Fruit fly (Drosophila melanogaster) whole organism, prepupa: ENCODE results near the gene PolD2.
A peak's percentile ranks its signal among the peaks of the same experiment; 100 is the strongest.

ENCODE experiments used
- CG10669 ChIP-seq: fragments of 200-800 bp; sonication (Bioruptor generic); optimal IDR thresholded peaks from 3 replicates; lab custom pipeline; 2018; ENCODE audit warnings: missing biosample characterization, mild to moderate bottlenecking, missing genetic modification characterization, moderate library complexity
- CG15336 ChIP-seq: fragments of 200-800 bp; sonication (Bioruptor generic); IDR thresholded peaks from 2 replicates; pipeline ENCODE4 v1.3.6; 2022; ENCODE audit warnings: missing biosample characterization, missing genetic modification characterization
- CG1621 ChIP-seq: fragments of 200-800 bp; sonication (Bioruptor generic); optimal IDR thresholded peaks from 3 replicates; lab custom pipeline; 2018; ENCODE audit warnings: missing biosample characterization, mild to moderate bottlenecking, missing genetic modification characterization
- CG16779 ChIP-seq: fragments of 200-800 bp; sonication (Bioruptor generic); optimal IDR thresholded peaks from 3 replicates; lab custom pipeline; 2017; ENCODE audit warnings: missing biosample characterization, mild to moderate bottlenecking, missing genetic modification characterization
- CG3032 ChIP-seq: fragments of 200-800 bp; optimal IDR thresholded peaks from 2 replicates; lab custom pipeline; 2019; ENCODE audit warnings: missing biosample characterization, mild to moderate bottlenecking, missing genetic modification characterization, moderate library complexity
- CG32006 ChIP-seq: fragments of 200-800 bp; sonication (Bioruptor generic); optimal IDR thresholded peaks from 3 replicates; lab custom pipeline; 2017; ENCODE audit warnings: missing biosample characterization, mild to moderate bottlenecking, missing genetic modification characterization
- CG3919 ChIP-seq: fragments of 200-800 bp; sonication (Bioruptor generic); optimal IDR thresholded peaks from 3 replicates; lab custom pipeline; 2016; ENCODE audit warnings: missing biosample characterization, missing genetic modification characterization
- CG6854 ChIP-seq: fragments of 200-800 bp; sonication (Bioruptor generic); optimal IDR thresholded peaks from 2 replicates; lab custom pipeline; 2017; ENCODE audit warnings: missing biosample characterization, mild to moderate bottlenecking, missing genetic modification characterization
- CG8319 ChIP-seq: fragments of 200-800 bp; sonication (Bioruptor generic); optimal IDR thresholded peaks from 3 replicates; lab custom pipeline; 2016; ENCODE audit warnings: missing biosample characterization, missing genetic modification characterization
- CG9139 ChIP-seq: fragments of 200-800 bp; sonication (Bioruptor generic); optimal IDR thresholded peaks from 3 replicates; lab custom pipeline; 2017; ENCODE audit warnings: missing biosample characterization, mild to moderate bottlenecking, missing genetic modification characterization
- Eip75B ChIP-seq: fragments of 200-800 bp; sonication (Bioruptor generic); optimal IDR thresholded peaks from 3 replicates; lab custom pipeline; 2016; ENCODE audit warnings: missing biosample characterization, missing genetic modification characterization
- Eip78C ChIP-seq: fragments of 200-800 bp; sonication (Bioruptor generic); peaks from one replicate; lab custom pipeline; 2016; ENCODE audit warnings: missing biosample characterization, missing genetic modification characterization
- Ets21C ChIP-seq: fragments of 200-800 bp; sonication (Bioruptor generic); optimal IDR thresholded peaks from 3 replicates; lab custom pipeline; 2016; ENCODE audit warnings: missing biosample characterization, missing genetic modification characterization
- Ets96B ChIP-seq: fragments of 200-800 bp; optimal IDR thresholded peaks from 2 replicates; lab custom pipeline; 2019; ENCODE audit warnings: missing biosample characterization, mild to moderate bottlenecking, missing genetic modification characterization, moderate library complexity
- Hr38 ChIP-seq: sonication (Bioruptor generic); optimal IDR thresholded peaks from 2 replicates; lab custom pipeline; 2016; ENCODE audit warnings: missing biosample characterization, missing genetic modification characterization
- Hr39 ChIP-seq: fragments of 200-800 bp; sonication (Bioruptor generic); optimal IDR thresholded peaks from 2 replicates; lab custom pipeline; 2016; ENCODE audit warnings: missing biosample characterization, missing genetic modification characterization
- Lpt ChIP-seq: fragments of 200-800 bp; sonication (Bioruptor generic); optimal IDR thresholded peaks from 3 replicates; lab custom pipeline; 2016; ENCODE audit warnings: missing biosample characterization, missing genetic modification characterization
- Met ChIP-seq: fragments of 200-800 bp; sonication (Bioruptor generic); optimal IDR thresholded peaks from 3 replicates; lab custom pipeline; 2016; ENCODE audit warnings: missing biosample characterization, missing genetic modification characterization
- OdsH ChIP-seq: fragments of 200-800 bp; sonication (Bioruptor generic); optimal IDR thresholded peaks from 3 replicates; lab custom pipeline; 2016; ENCODE audit warnings: missing biosample characterization, missing genetic modification characterization
- Smox ChIP-seq: fragments of 200-800 bp; sonication (Bioruptor generic); optimal IDR thresholded peaks from 3 replicates; lab custom pipeline; 2016; ENCODE audit warnings: missing biosample characterization, missing genetic modification characterization
- Sox102F ChIP-seq: fragments of 200-800 bp; sonication (Bioruptor generic); optimal IDR thresholded peaks from 2 replicates; lab custom pipeline; 2016; ENCODE audit warnings: missing biosample characterization, mild to moderate bottlenecking, missing genetic modification characterization
- Sox14 ChIP-seq: fragments of 200-800 bp; sonication (Bioruptor generic); optimal IDR thresholded peaks from 3 replicates; lab custom pipeline; 2016; ENCODE audit warnings: missing biosample characterization, missing genetic modification characterization
- Sox15 ChIP-seq: fragments of 200-800 bp; sonication (Bioruptor generic); optimal IDR thresholded peaks from 3 replicates; lab custom pipeline; 2016; ENCODE audit warnings: missing biosample characterization, missing genetic modification characterization
- achi ChIP-seq: fragments of 200-800 bp; sonication (Bioruptor generic); optimal IDR thresholded peaks from 3 replicates; lab custom pipeline; 2016; ENCODE audit warnings: missing biosample characterization, missing genetic modification characterization
- cyc ChIP-seq: fragments of 200-800 bp; sonication (Bioruptor generic); optimal IDR thresholded peaks from 3 replicates; lab custom pipeline; 2016; ENCODE audit warnings: missing biosample characterization, missing genetic modification characterization
- dac ChIP-seq: fragments of 200-800 bp; sonication (Bioruptor generic); optimal IDR thresholded peaks from 2 replicates; lab custom pipeline; 2017; ENCODE audit warnings: missing biosample characterization, mild to moderate bottlenecking, missing genetic modification characterization
- dsx ChIP-seq: fragments of 200-800 bp; optimal IDR thresholded peaks from 3 replicates; lab custom pipeline; 2019; ENCODE audit warnings: missing biosample characterization, mild to moderate bottlenecking, missing genetic modification characterization, moderate library complexity; ENCODE audit not compliant: poor library complexity, severe bottlenecking
- eg ChIP-seq: fragments of 200-800 bp; sonication (Bioruptor generic); IDR thresholded peaks from 3 replicates; pipeline ENCODE4 v1.3.6; 2022; ENCODE audit warnings: missing biosample characterization, missing genetic modification characterization
- esn ChIP-seq: fragments of 200-800 bp; sonication (Bioruptor generic); optimal IDR thresholded peaks from 2 replicates; lab custom pipeline; 2016; ENCODE audit warnings: missing biosample characterization, mild to moderate bottlenecking, missing genetic modification characterization, moderate library complexity
- fd59A ChIP-seq: fragments of 200-800 bp; sonication (Bioruptor generic); optimal IDR thresholded peaks from 2 replicates; lab custom pipeline; 2017; ENCODE audit warnings: missing biosample characterization, mild to moderate bottlenecking, missing genetic modification characterization, missing genetic modification reagents
- fkh ChIP-seq: fragments of 200-800 bp; sonication (Bioruptor generic); optimal IDR thresholded peaks from 3 replicates; lab custom pipeline; 2017; ENCODE audit warnings: missing biosample characterization, mild to moderate bottlenecking, missing genetic modification characterization, moderate library complexity
- lz ChIP-seq: fragments of 200-800 bp; sonication (Bioruptor generic); optimal IDR thresholded peaks from 3 replicates; lab custom pipeline; 2016; ENCODE audit warnings: missing biosample characterization, missing genetic modification characterization
- pdm3 ChIP-seq: fragments of 200-800 bp; sonication (Bioruptor generic); optimal IDR thresholded peaks from 3 replicates; lab custom pipeline; 2016; ENCODE audit warnings: missing biosample characterization, missing genetic modification characterization
- salr ChIP-seq, 2 experiments: fragments of 200-800 bp; sonication (Bioruptor generic); optimal IDR thresholded peaks; 3 replicates each; lab custom pipeline; 2016 to 2018; ENCODE audit warnings: missing biosample characterization in 2 of 2, missing genetic modification characterization in 2 of 2, mild to moderate bottlenecking in 1 of 2
- spab ChIP-seq: fragments of 200-800 bp; sonication (Bioruptor generic); optimal IDR thresholded peaks from 2 replicates; lab custom pipeline; 2017; ENCODE audit warnings: missing biosample characterization, mild to moderate bottlenecking, missing genetic modification characterization, missing genetic modification reagents
- ss ChIP-seq, 2 experiments: fragments of 200-800 bp; sonication (Bioruptor generic); optimal IDR thresholded peaks; 2 replicates in 1 of 2; 3 replicates in 1 of 2; lab custom pipeline; 2017 to 2018; ENCODE audit warnings: mild to moderate bottlenecking in 2 of 2, missing biosample characterization in 2 of 2, missing genetic modification characterization in 2 of 2, moderate library complexity in 1 of 2
- svp ChIP-seq: fragments of 200-800 bp; sonication (Bioruptor generic); peaks from one replicate; lab custom pipeline; 2016; ENCODE audit warnings: missing biosample characterization, missing genetic modification characterization
- topi ChIP-seq: fragments of 200-800 bp; sonication (Bioruptor generic); optimal IDR thresholded peaks from 3 replicates; lab custom pipeline; 2016; ENCODE audit warnings: missing biosample characterization, missing genetic modification characterization
- vri ChIP-seq: fragments of 200-800 bp; sonication (Bioruptor generic); optimal IDR thresholded peaks from 3 replicates; lab custom pipeline; 2016; ENCODE audit warnings: missing biosample characterization, mild to moderate bottlenecking, missing genetic modification characterization

PolD2 gene

DNA sequence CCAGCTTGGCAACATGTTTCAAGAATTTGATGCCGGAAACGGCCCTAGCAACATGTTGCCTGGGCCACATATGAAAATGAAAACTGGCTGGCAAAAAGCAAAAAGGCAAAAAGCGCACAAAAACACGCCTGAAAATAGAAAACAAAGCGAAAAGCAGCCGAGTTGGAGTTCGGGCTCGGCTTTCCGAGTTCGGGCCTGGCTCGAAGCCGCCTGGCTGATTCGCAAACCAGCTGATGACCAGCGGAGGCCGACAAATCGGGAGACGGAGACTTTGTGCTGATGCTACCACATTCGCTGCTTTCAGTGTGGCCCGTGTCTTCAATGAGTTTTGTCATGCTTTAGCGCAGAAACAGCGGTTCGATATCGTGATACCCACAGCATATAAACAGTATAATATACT lies 34.9 kb downstream of the PolD2 start, which contains the start of gene GV1 (continued):
- TF ChIP-seq dsx (GFP tag; lab: Kevin White, UChicago) (peak; percentile 87), spab (peak; percentile 87), CG16779 (peak; percentile 90), fkh (GFP tag; lab: Kevin White, UChicago) (no peak), CG15336 (GFP tag; lab: Robert Waterston, UW) (peak; percentile 82), CG32006 (peak; percentile 47), Lpt (GFP tag; lab: Kevin White, UChicago) (peak; percentile 57), CG10669 (GFP tag; lab: Kevin White, UChicago) (peak; percentile 81), topi (GFP tag; lab: Kevin White, UChicago) (no peak), CG3919 (peak; percentile 51), CG1621 (tag; lab: Kevin White, UChicago) (peak; percentile 89), CG8319 (GFP tag; lab: Kevin White, UChicago) (no peak), Hr39 (GFP tag; lab: Kevin White, UChicago) (no peak), esn (GFP tag; lab: Kevin White, UChicago) (peak; percentile 30), svp (GFP tag; lab: Kevin White, UChicago) (no peak), fd59A (GFP tag; lab: Kevin White, UChicago) (peak; percentile 53), eg (GFP tag; lab: Robert Waterston, UW) (peak; percentile 89), OdsH (GFP tag; lab: Kevin White, UChicago) (no peak), Smox (no peak), Eip75B (GFP tag; lab: Kevin White, UChicago) (peak; percentile 50), pdm3 (GFP tag; lab: Kevin White, UChicago) (no peak), Ets21C (GFP tag; lab: Kevin White, UChicago) (no peak), Sox14 (GFP tag; lab: Kevin White, UChicago) (peak; percentile 0), CG9139 (peak; percentile 97), Hr38 (GFP tag; lab: Kevin White, UChicago) (no peak), Eip78C (peak; percentile 75), CG3032 (tag; lab: Kevin White, UChicago) (peak; percentile 59), Met (GFP tag; lab: Kevin White, UChicago) (peak; percentile 43), Ets96B (tag; lab: Kevin White, UChicago) (peak; percentile 83), ss (GFP tag; optimal IDR thresholded peaks at IDR 0.05; lab: Kevin White, UChicago) (peak; percentile 96 to 97), CG6854 (GFP tag; lab: Kevin White, UChicago) (peak; percentile 81), Sox102F (GFP tag; lab: Kevin White, UChicago) (peak; percentile 37), Sox15 (GFP tag; lab: Kevin White, UChicago) (no peak), vri (GFP tag; lab: Kevin White, UChicago) (peak; percentile 42), lz (GFP tag; lab: Kevin White, UChicago) (no peak), cyc (no peak)

DNA sequence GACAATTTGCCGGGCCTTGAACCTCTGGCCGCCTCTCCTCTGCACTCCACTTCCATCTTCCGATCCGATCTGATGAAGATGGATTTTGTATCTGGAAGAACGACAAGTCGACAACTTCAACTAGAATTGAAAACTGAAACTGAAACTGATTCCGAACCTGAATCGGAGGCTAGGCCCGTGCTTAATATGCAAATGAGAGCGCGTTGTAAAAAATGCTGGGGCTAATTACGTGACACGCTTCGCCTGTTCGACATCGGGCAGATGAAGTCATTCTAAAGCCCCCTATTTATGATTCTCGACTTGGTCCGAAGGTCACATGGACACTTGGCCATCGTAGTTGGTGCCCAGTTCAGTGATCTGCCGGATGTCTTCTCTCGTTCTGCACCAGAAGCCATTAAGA lies 41.2 kb downstream of the PolD2 start:
- TF ChIP-seq salr (GFP tag; optimal IDR thresholded peaks at IDR 0.05; lab: Kevin White, UChicago) (no peak), OdsH (GFP tag; lab: Kevin White, UChicago) (no peak), Hr38 (GFP tag; lab: Kevin White, UChicago) (no peak), CG10669 (GFP tag; lab: Kevin White, UChicago) (no peak), Sox15 (GFP tag; lab: Kevin White, UChicago) (no peak), CG16779 (no peak), esn (GFP tag; lab: Kevin White, UChicago) (no peak), dac (GFP tag; lab: Kevin White, UChicago) (no peak), achi (no peak), Hr39 (GFP tag; lab: Kevin White, UChicago) (no peak)
